Worm (Caenorhabditis elegans): Measurements from ENCODE around the gene str-175.

- no peak for TF ChIP-seq pax-1 (tag; optimal IDR thresholded peaks at IDR 0.05)
- TF ChIP-seq ama-1 (optimal IDR thresholded peaks at IDR 0.05): no peak
- TF ChIP-seq elt-2 (tag; optimal IDR thresholded peaks at IDR 0.05): no peak
- no peak for TF ChIP-seq ref-2 (tag; optimal IDR thresholded peaks at IDR 0.05)
Observed at ce11 chrIV:4877102-4877501, 6.7 kb upstream of the str-175 start, which contains the start of gene str-170.

All from whole organism, late embryonic.